Worm (Caenorhabditis elegans) whole organism, young adult: ENCODE data around the gene ZC449.5.

Experiments used
- D2030.7 ChIP-seq: fragments of 200-800 bp; sonication (Bioruptor generic); IDR thresholded peaks from 2 replicates; pipeline ENCODE4 v1.3.6; 2022; ENCODE audit warnings: missing genetic modification reagents, missing genetic modification characterization, missing compliant biosample characterization
- F52B5.7 ChIP-seq: sonication (generic microtip); optimal IDR thresholded peaks from 2 replicates; lab custom pipeline; 2016; ENCODE audit warnings: mild to moderate bottlenecking, missing genetic modification characterization, missing compliant biosample characterization
- T26A5.8 ChIP-seq: sonication (generic microtip); optimal IDR thresholded peaks from 2 replicates; lab custom pipeline; 2016; ENCODE audit warnings: missing genetic modification characterization, missing compliant biosample characterization
- Y67H2A.10 ChIP-seq: fragments of 200-800 bp; sonication (Bioruptor generic); conservative IDR thresholded peaks from 2 replicates; pipeline ENCODE4 v1.3.6; 2022; ENCODE audit warnings: missing genetic modification reagents, missing genetic modification characterization, missing compliant biosample characterization
- ZK185.1 ChIP-seq: sonication (generic microtip); optimal IDR thresholded peaks from 2 replicates; lab custom pipeline; 2016; ENCODE audit warnings: mild to moderate bottlenecking, missing genetic modification characterization, missing compliant biosample characterization; ENCODE audit not compliant: poor library complexity, severe bottlenecking
- akir-1 ChIP-seq: fragments of 200-800 bp; sonication (Bioruptor generic); optimal IDR thresholded peaks from 2 replicates; lab custom pipeline; 2018; ENCODE audit warnings: mild to moderate bottlenecking, missing genetic modification characterization, moderate library complexity, missing compliant biosample characterization
- athp-1 ChIP-seq: sonication (generic microtip); optimal IDR thresholded peaks from 2 replicates; lab custom pipeline; 2017; ENCODE audit warnings: mild to moderate bottlenecking, missing genetic modification characterization, missing compliant biosample characterization
- attf-3 ChIP-seq: fragments of 200-800 bp; sonication (Bioruptor generic); conservative IDR thresholded peaks from 2 replicates; pipeline ENCODE4 v1.3.6; 2022; ENCODE audit warnings: missing genetic modification reagents, missing genetic modification characterization, missing compliant biosample characterization
- bed-1 ChIP-seq: fragments of 200-800 bp; sonication (Bioruptor generic); IDR thresholded peaks from 2 replicates; pipeline ENCODE4 v1.3.6; 2022; ENCODE audit warnings: missing genetic modification reagents, missing genetic modification characterization, missing compliant biosample characterization
- bed-2 ChIP-seq: fragments of 200-800 bp; sonication (Bioruptor generic); IDR thresholded peaks from 2 replicates; pipeline ENCODE4 v1.3.6; 2022; ENCODE audit warnings: missing genetic modification reagents, missing genetic modification characterization, missing compliant biosample characterization
- cebp-2 ChIP-seq: fragments of 200-800 bp; sonication (Bioruptor generic); IDR thresholded peaks from 2 replicates; pipeline ENCODE4 v1.3.6; 2022; ENCODE audit warnings: missing genetic modification characterization, missing compliant biosample characterization
- ceh-100 ChIP-seq: fragments of 200-800 bp; sonication (Bioruptor generic); IDR thresholded peaks from 2 replicates; pipeline ENCODE4 v1.3.6; 2022; ENCODE audit warnings: missing genetic modification reagents, missing genetic modification characterization, missing compliant biosample characterization
- ceh-27 ChIP-seq: fragments of 200-800 bp; sonication (Bioruptor generic); optimal IDR thresholded peaks from 2 replicates; lab custom pipeline; 2018; ENCODE audit warnings: mild to moderate bottlenecking, missing genetic modification characterization, moderate library complexity, missing compliant biosample characterization
- ceh-40 ChIP-seq: fragments of 200-800 bp; sonication (Bioruptor generic); IDR thresholded peaks from 2 replicates; pipeline ENCODE4 v1.3.6; 2022; ENCODE audit warnings: missing genetic modification characterization, missing compliant biosample characterization
- dpff-1 ChIP-seq: sonication (generic microtip); optimal IDR thresholded peaks from 2 replicates; lab custom pipeline; 2017; ENCODE audit warnings: mild to moderate bottlenecking, missing genetic modification characterization, missing compliant biosample characterization
- efl-1 ChIP-seq: fragments of 150-350 bp; optimal IDR thresholded peaks from 2 replicates; lab custom pipeline; 2014; ENCODE audit warnings: missing biosample characterization, missing genetic modification reagents, missing genetic modification characterization
- ekl-4 ChIP-seq: fragments of 200-800 bp; sonication (Bioruptor generic); IDR thresholded peaks from 2 replicates; pipeline ENCODE4 v1.3.6; 2022; ENCODE audit warnings: missing genetic modification reagents, missing genetic modification characterization, missing compliant biosample characterization
- ets-4 ChIP-seq: fragments of 200-800 bp; sonication (Bioruptor generic); optimal IDR thresholded peaks from 2 replicates; lab custom pipeline; 2018; ENCODE audit warnings: mild to moderate bottlenecking, missing genetic modification characterization, missing compliant biosample characterization
- fkh-3 ChIP-seq: sonication (generic microtip); optimal IDR thresholded peaks from 2 replicates; lab custom pipeline; 2016; ENCODE audit warnings: mild to moderate bottlenecking, missing genetic modification characterization, missing compliant biosample characterization
- hlh-26 ChIP-seq: fragments of 200-800 bp; sonication (Bioruptor generic); conservative IDR thresholded peaks from 2 replicates; pipeline ENCODE4 v1.3.6; 2022; ENCODE audit warnings: missing genetic modification reagents, missing genetic modification characterization, missing compliant biosample characterization
- hmg-1.2 ChIP-seq: fragments of 200-800 bp; sonication (Bioruptor generic); IDR thresholded peaks from 2 replicates; pipeline ENCODE4 v1.3.6; 2022; ENCODE audit warnings: missing genetic modification reagents, missing genetic modification characterization, missing compliant biosample characterization
- hmg-20 ChIP-seq: fragments of 200-800 bp; sonication (Bioruptor generic); IDR thresholded peaks from 2 replicates; pipeline ENCODE4 v1.3.6; 2022; ENCODE audit warnings: missing genetic modification reagents, missing genetic modification characterization, missing compliant biosample characterization
- let-526 ChIP-seq: fragments of 200-800 bp; sonication (Bioruptor generic); IDR thresholded peaks from 2 replicates; pipeline ENCODE4 v1.3.6; 2022; ENCODE audit warnings: missing genetic modification reagents, missing genetic modification characterization, missing compliant biosample characterization
- let-607 ChIP-seq, 2 experiments: fragments of 200-800 bp in 1 of 2; sonication (Bioruptor generic) in 1 of 2; sonication (generic microtip) in 1 of 2; optimal IDR thresholded peaks; 2 replicates each; lab custom pipeline; 2016 to 2018; ENCODE audit warnings: mild to moderate bottlenecking in 2 of 2, missing compliant biosample characterization in 2 of 2, missing genetic modification characterization in 2 of 2, moderate library complexity in 2 of 2, missing genotype in 1 of 2
- lin-35 ChIP-seq, 3 experiments: fragments of 150-350 bp in 2 of 3; sonication (generic microtip) in 1 of 3; optimal IDR thresholded peaks; 2 replicates each; lab custom pipeline; 2014 to 2018; ENCODE audit warnings: missing biosample characterization in 3 of 3, missing genetic modification characterization in 3 of 3, missing genetic modification reagents in 3 of 3
- lin-40 ChIP-seq: sonication (generic microtip); optimal IDR thresholded peaks from 2 replicates; lab custom pipeline; 2016; ENCODE audit warnings: missing genetic modification characterization, mild to moderate bottlenecking, missing compliant biosample characterization, missing genotype, missing genetic modification reagents
- lir-1 ChIP-seq: fragments of 200-800 bp; sonication (Bioruptor generic); conservative IDR thresholded peaks from 2 replicates; pipeline ENCODE4 v1.3.6; 2022; ENCODE audit warnings: missing genetic modification reagents, missing genetic modification characterization, missing compliant biosample characterization
- madf-10 ChIP-seq: sonication (generic microtip); optimal IDR thresholded peaks from 2 replicates; lab custom pipeline; 2016; ENCODE audit warnings: mild to moderate bottlenecking, missing genetic modification characterization, missing compliant biosample characterization
- madf-3 ChIP-seq: fragments of 200-800 bp; sonication (Bioruptor generic); IDR thresholded peaks from 2 replicates; pipeline ENCODE4 v1.3.6; 2022; ENCODE audit warnings: missing genetic modification reagents, missing genetic modification characterization, missing compliant biosample characterization
- mcd-1 ChIP-seq: fragments of 200-800 bp; sonication (Bioruptor generic); IDR thresholded peaks from 2 replicates; pipeline ENCODE4 v1.3.6; 2022; ENCODE audit warnings: missing genetic modification reagents, missing genetic modification characterization, missing compliant biosample characterization
- mel-28 ChIP-seq: sonication (generic microtip); optimal IDR thresholded peaks from 2 replicates; lab custom pipeline; 2016; ENCODE audit warnings: borderline replicate concordance, mild to moderate bottlenecking, missing genetic modification characterization, missing compliant biosample characterization
- nhr-179 ChIP-seq: sonication (generic microtip); optimal IDR thresholded peaks from 2 replicates; lab custom pipeline; 2016; ENCODE audit warnings: mild to moderate bottlenecking, missing genetic modification characterization, missing compliant biosample characterization
- nhr-27 ChIP-seq: fragments of 200-800 bp; sonication (Bioruptor generic); optimal IDR thresholded peaks from 2 replicates; lab custom pipeline; 2018; ENCODE audit warnings: mild to moderate bottlenecking, missing genetic modification characterization, moderate library complexity, missing compliant biosample characterization
- nhr-80 ChIP-seq: sonication (generic microtip); optimal IDR thresholded peaks from 2 replicates; lab custom pipeline; 2016; ENCODE audit warnings: missing genetic modification characterization, missing compliant biosample characterization
- nhr-90 ChIP-seq: sonication (generic microtip); optimal IDR thresholded peaks from 2 replicates; lab custom pipeline; 2016; ENCODE audit warnings: missing genotype, mild to moderate bottlenecking, missing genetic modification characterization, missing compliant biosample characterization
- rcor-1 ChIP-seq: fragments of 200-800 bp; sonication (Bioruptor generic); IDR thresholded peaks from 2 replicates; pipeline ENCODE4 v1.3.6; 2022; ENCODE audit warnings: missing genetic modification reagents, missing genetic modification characterization, missing compliant biosample characterization
- rpc-1 ChIP-seq, 2 experiments: fragments of 150-350 bp in 1 of 2; sonication (generic microtip) in 1 of 2; optimal IDR thresholded peaks; 2 replicates each; lab custom pipeline; 2014 to 2018; ENCODE audit warnings: missing biosample characterization in 1 of 2, missing genetic modification characterization in 1 of 2, missing genetic modification reagents in 1 of 2, missing genotype in 1 of 2
- tbp1 ChIP-seq: fragments of 200-800 bp; sonication (Bioruptor generic); optimal IDR thresholded peaks from 2 replicates; lab custom pipeline; 2018; ENCODE audit warnings: mild to moderate bottlenecking, missing genetic modification characterization, missing compliant biosample characterization
- tbx-9 ChIP-seq: sonication (generic microtip); optimal IDR thresholded peaks from 2 replicates; lab custom pipeline; 2016; ENCODE audit warnings: borderline replicate concordance, missing genetic modification characterization, inconsistent platforms, missing compliant biosample characterization
- unc-62 ChIP-seq: fragments of 150-350 bp; optimal IDR thresholded peaks from 2 replicates; lab custom pipeline; 2014; ENCODE audit warnings: missing biosample characterization, missing genetic modification reagents, missing genetic modification characterization
- xnd-1 ChIP-seq: sonication (generic microtip); optimal IDR thresholded peaks from 2 replicates; lab custom pipeline; 2016; ENCODE audit warnings: missing genotype, missing genetic modification reagents, missing genetic modification characterization, missing compliant biosample characterization
- ztf-22 ChIP-seq: fragments of 200-800 bp; sonication (Bioruptor generic); optimal IDR thresholded peaks from 2 replicates; lab custom pipeline; 2018; ENCODE audit warnings: mild to moderate bottlenecking, missing genetic modification characterization, moderate library complexity, missing compliant biosample characterization
- ztf-25 ChIP-seq: fragments of 200-800 bp; sonication (Bioruptor generic); IDR thresholded peaks from 2 replicates; pipeline ENCODE4 v1.3.6; 2022; ENCODE audit warnings: missing genetic modification reagents, missing genetic modification characterization, missing compliant biosample characterization
- ztf-28 ChIP-seq: fragments of 200-800 bp; sonication (Bioruptor generic); IDR thresholded peaks from 2 replicates; pipeline ENCODE4 v1.3.6; 2022; ENCODE audit warnings: missing genetic modification reagents, missing genetic modification characterization, missing compliant biosample characterization
- ztf-6 ChIP-seq: fragments of 200-800 bp; sonication (Bioruptor generic); IDR thresholded peaks from 2 replicates; pipeline ENCODE4 v1.3.6; 2022; ENCODE audit warnings: missing genetic modification reagents, missing genetic modification characterization, missing compliant biosample characterization

The ZC449.5 gene

ce11 chrX:5037673-5038072 is at the start of gene ZC449.5:
Gene ZC449.5, minus strand, starts transcription at chrX:5037773.
- TF ChIP-seq madf-3 (GFP tag; lab: Robert Waterston, UW) (no peak), nhr-27 (tag; lab: Kevin White, UChicago) (no peak), ceh-100 (no peak), T26A5.8 (no peak), nhr-80 (no peak), bed-1 (no peak), lin-35 (GFP tag; optimal IDR thresholded peaks at IDR 0.05; lab: Kevin White, UChicago) (no peak), ceh-40 (no peak), let-526 (no peak), D2030.7 (no peak), ztf-28 (no peak), mcd-1 (GFP tag; lab: Robert Waterston, UW) (no peak), nhr-90 (no peak), rcor-1 (GFP tag; lab: Robert Waterston, UW) (no peak), hmg-1.2 (GFP tag; lab: Robert Waterston, UW) (no peak), rpc-1 (optimal IDR thresholded peaks at IDR 0.05; lab: Kevin White, UChicago) (no peak), rpc-1 (tag; optimal IDR thresholded peaks at IDR 0.05; lab: Kevin White, UChicago) (no peak), tbx-9 (tag; lab: Kevin White, UChicago) (no peak), ets-4 (GFP tag; lab: Kevin White, UChicago) (no peak), mel-28 (no peak), let-607 (tag; optimal IDR thresholded peaks at IDR 0.05; lab: Kevin White, UChicago) (no peak)

ce11 chrX:5086212-5086611 is 48.6 kb upstream of the ZC449.5 start:
- TF ChIP-seq madf-3 (GFP tag; lab: Robert Waterston, UW) = no peak
- TF ChIP-seq tbp1 (GFP tag; lab: Kevin White, UChicago) = no peak
- TF ChIP-seq hmg-1.2 (GFP tag; lab: Robert Waterston, UW) = peak; percentile 44; the same call in 1 of the 2 replicates
- TF ChIP-seq, all 124 proteins: peak for 1

ce11 chrX:5085465-5085864 is 47.9 kb upstream of the ZC449.5 start:
- TF ChIP-seq D2030.7 (peak; percentile 62; the same call in 1 of the 2 replicates), nhr-179 (tag; lab: Kevin White, UChicago) (peak; percentile 49), xnd-1 (tag; lab: Kevin White, UChicago) (no peak), bed-2 (GFP tag; lab: Robert Waterston, UW) (peak; percentile 74; the same call in 1 of the 2 replicates), fkh-3 (peak; percentile 74), let-526 (peak; percentile 67), hlh-26 (no peak), F52B5.7 (tag; lab: Kevin White, UChicago) (peak; percentile 83), ekl-4 (peak; percentile 69), lin-40 (peak; percentile 90), ztf-6 (GFP tag; lab: Robert Waterston, UW) (peak; percentile 23; the same call in 1 of the 2 replicates), lir-1 (peak; percentile 61; the same call in 1 of the 2 replicates), hmg-20 (peak; percentile 64), ZK185.1 (tag; lab: Kevin White, UChicago) (peak; percentile 70), dpff-1 (tag; lab: Kevin White, UChicago) (no peak), ztf-22 (GFP tag; lab: Kevin White, UChicago) (peak; percentile 66), athp-1 (tag; lab: Kevin White, UChicago) (peak; percentile 65), efl-1 (GFP tag; lab: Kevin White, UChicago) (no peak), ceh-27 (GFP tag; lab: Kevin White, UChicago) (peak; percentile 75), nhr-90 (peak; percentile 89), akir-1 (GFP tag; lab: Kevin White, UChicago) (no peak), unc-62 (GFP tag; lab: Kevin White, UChicago) (no peak), cebp-2 (peak; percentile 96), ztf-25 (GFP tag; lab: Robert Waterston, UW) (peak; percentile 92), hmg-1.2 (GFP tag; lab: Robert Waterston, UW) (peak; percentile 86), Y67H2A.10 (0 out of 2 replicates have a peak, but pooled peaks have one; percentile 12), ceh-100 (no peak), attf-3 (GFP tag; lab: Robert Waterston, UW) (peak; percentile 50; the same call in 1 of the 2 replicates), madf-10 (tag; lab: Kevin White, UChicago) (peak; percentile 83)
